Comparison of ENCODE assay signal across 1 fruit fly cellular context in the genomic region with DNA sequence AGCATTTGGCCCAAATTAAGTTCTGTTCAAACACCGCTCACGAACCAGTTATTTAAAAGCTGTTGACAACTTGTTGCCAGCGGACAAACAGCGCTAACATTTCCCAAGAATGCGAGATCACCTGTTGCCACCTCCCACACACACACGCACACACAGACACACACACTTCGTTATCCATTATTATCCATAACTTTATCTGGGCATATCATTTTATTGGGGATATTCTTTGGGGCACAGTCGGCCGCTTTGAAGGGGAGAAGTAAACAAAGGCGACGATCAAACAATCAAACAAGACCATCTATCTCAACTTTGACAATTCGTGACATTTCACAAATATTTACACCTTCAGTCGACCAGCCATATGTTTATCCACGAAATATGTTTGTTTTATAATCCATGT.
TF ChIP-seq lines count a peak whose summit lies in the region.

No protein-coding gene starts in this region.

TF ChIP-seq in whole organism, embryonic, 481 proteins besides CTCF, POLR2A, EP300 and RAD21 (continued from another document):
- no peak for TF ChIP-seq Bgb (GFP tag; IDR thresholded peaks at IDR 0.05; lab: Robert Waterston, UW; ENCODE audit: partially characterized antibody)
- TF ChIP-seq ewg (GFP tag; optimal IDR thresholded peaks at IDR 0.05; lab: Kevin White, UChicago) = no peak
- peak; percentile 26 for TF ChIP-seq CG10267 (tag; optimal IDR thresholded peaks at IDR 0.05; lab: Kevin White, UChicago)
- peak; percentile 39 for TF ChIP-seq CG14710 (tag; optimal IDR thresholded peaks at IDR 0.05; lab: Kevin White, UChicago)
- no peak for TF ChIP-seq cas (GFP tag; IDR thresholded peaks at IDR 0.05; lab: Robert Waterston, UW)
- TF ChIP-seq CG3163 (GFP tag; optimal IDR thresholded peaks at IDR 0.05; lab: Kevin White, UChicago) = no peak
- peak; percentile 25; the same call in 1 of the 2 replicates for TF ChIP-seq Atf6 (GFP tag; IDR thresholded peaks at IDR 0.05; lab: Robert Waterston, UW)
- no peak for TF ChIP-seq Hmx (GFP tag; optimal IDR thresholded peaks at IDR 0.05; lab: Kevin White, UChicago)
- peak; percentile 8 for TF ChIP-seq CG3407 (GFP tag; optimal IDR thresholded peaks at IDR 0.05; lab: Kevin White, UChicago)
- TF ChIP-seq bab2 (GFP tag; optimal IDR thresholded peaks at IDR 0.05; lab: Kevin White, UChicago) = peak; percentile 9
- peak; percentile 54 for TF ChIP-seq CG6813 (GFP tag; optimal IDR thresholded peaks at IDR 0.05; lab: Kevin White, UChicago)
- TF ChIP-seq ind (GFP tag; optimal IDR thresholded peaks at IDR 0.05; lab: Kevin White, UChicago) = no peak
- peak in 1 of 2 experiments; percentile 50 for TF ChIP-seq bsh (GFP tag; optimal IDR thresholded peaks at IDR 0.05; lab: Kevin White, UChicago)
- peak; percentile 21 for TF ChIP-seq CG5180 (GFP tag; optimal IDR thresholded peaks at IDR 0.05; lab: Kevin White, UChicago)
- peak; percentile 12; the same call in 1 of the 2 replicates for TF ChIP-seq Rfx (GFP tag; IDR thresholded peaks at IDR 0.05; lab: Robert Waterston, UW)
- TF ChIP-seq CG31365 (tag; optimal IDR thresholded peaks at IDR 0.05; lab: Kevin White, UChicago) = peak; percentile 46
- TF ChIP-seq onecut (GFP tag; IDR thresholded peaks at IDR 0.05; lab: Robert Waterston, UW) = peak; percentile 23; the same call in 1 of the 2 replicates
- no peak for TF ChIP-seq pan (optimal IDR thresholded peaks at IDR 0.05; lab: Kevin White, UChicago)
- TF ChIP-seq pan (GFP tag; optimal IDR thresholded peaks at IDR 0.05 in 1 of 2, IDR thresholded peaks at IDR 0.05 in 1 of 2) = no peak
- peak in 1 of 2 experiments; percentile 10 for TF ChIP-seq Pdp1 (GFP tag; optimal IDR thresholded peaks at IDR 0.05; lab: Kevin White, UChicago)
- TF ChIP-seq lmd (GFP tag; IDR thresholded peaks at IDR 0.05; lab: Robert Waterston, UW) = no peak
- TF ChIP-seq prd (optimal IDR thresholded peaks at IDR 0.05; lab: Kevin White, UChicago) = no peak
- TF ChIP-seq prd (GFP tag; IDR thresholded peaks at IDR 0.05; lab: Robert Waterston, UW) = no peak
- no peak for TF ChIP-seq Xbp1 (GFP tag; optimal IDR thresholded peaks at IDR 0.05; lab: Kevin White, UChicago)
- peak; percentile 2 for TF ChIP-seq CG12104 (GFP tag; optimal IDR thresholded peaks at IDR 0.05; lab: Kevin White, UChicago)
- TF ChIP-seq schlank (tag; optimal IDR thresholded peaks at IDR 0.05; lab: Kevin White, UChicago) = peak; percentile 33
- no peak for TF ChIP-seq CG8290 (GFP tag; optimal IDR thresholded peaks at IDR 0.05; lab: Kevin White, UChicago)
- peak in 1 of 2 experiments; percentile 10 for TF ChIP-seq CG8290 (tag; optimal IDR thresholded peaks at IDR 0.05; lab: Kevin White, UChicago)
- TF ChIP-seq Side (GFP tag; optimal IDR thresholded peaks at IDR 0.05; lab: Kevin White, UChicago) = peak; percentile 16
- peak; percentile 37 for TF ChIP-seq dmrt99B (tag; optimal IDR thresholded peaks at IDR 0.05; lab: Kevin White, UChicago)
- no peak for TF ChIP-seq CG18619 (GFP tag; optimal IDR thresholded peaks at IDR 0.05; lab: Kevin White, UChicago)
- peak; percentile 45 for TF ChIP-seq Blimp-1 (GFP tag; optimal IDR thresholded peaks at IDR 0.05; lab: Kevin White, UChicago)
- TF ChIP-seq CG2202 (tag; optimal IDR thresholded peaks at IDR 0.05; lab: Kevin White, UChicago) = peak; percentile 65
- TF ChIP-seq lab (GFP tag; optimal IDR thresholded peaks at IDR 0.05; lab: Kevin White, UChicago) = peak; percentile 62
- TF ChIP-seq Med (GFP tag; lab: Kevin White, UChicago) = peak; percentile 80
- 0 out of 2 replicates have a peak, but pooled peaks have one; percentile 16 for TF ChIP-seq vvl (GFP tag; IDR thresholded peaks at IDR 0.05; lab: Robert Waterston, UW)
- no peak for TF ChIP-seq D (optimal IDR thresholded peaks at IDR 0.05; lab: Kevin White, UChicago)
- TF ChIP-seq D (GFP tag; optimal IDR thresholded peaks at IDR 0.05; lab: Kevin White, UChicago) = peak; percentile 28
- no peak for TF ChIP-seq Mad (GFP tag; optimal IDR thresholded peaks at IDR 0.05; lab: Kevin White, UChicago)
- TF ChIP-seq lov (optimal IDR thresholded peaks at IDR 0.05; lab: Kevin White, UChicago) = no peak
- TF ChIP-seq lov (GFP tag; IDR thresholded peaks at IDR 0.05; lab: Robert Waterston, UW) = peak; percentile 20; the same call in 1 of the 3 replicates
- no peak for TF ChIP-seq Dfd (GFP tag; optimal IDR thresholded peaks at IDR 0.05; lab: Kevin White, UChicago)
- TF ChIP-seq CG31441 (GFP tag; IDR thresholded peaks at IDR 0.05; lab: Robert Waterston, UW) = peak; percentile 47
- peak; percentile 28 for TF ChIP-seq CG15011 (GFP tag; optimal IDR thresholded peaks at IDR 0.05; lab: Kevin White, UChicago)
- peak; percentile 62 for TF ChIP-seq CG15696 (tag; optimal IDR thresholded peaks at IDR 0.05; lab: Kevin White, UChicago)
- peak; percentile 88 for TF ChIP-seq sens (GFP tag; lab: Kevin White, UChicago)
- TF ChIP-seq CG4854 (GFP tag; optimal IDR thresholded peaks at IDR 0.05; lab: Kevin White, UChicago) = peak; percentile 7
- TF ChIP-seq CG17568 (GFP tag; optimal IDR thresholded peaks at IDR 0.05; lab: Kevin White, UChicago) = peak; percentile 16
- TF ChIP-seq chif (GFP tag; optimal IDR thresholded peaks at IDR 0.05; lab: Kevin White, UChicago) = no peak
- TF ChIP-seq CG8388 (GFP tag; optimal IDR thresholded peaks at IDR 0.05; lab: Kevin White, UChicago) = no peak
- TF ChIP-seq CG7786 (GFP tag; optimal IDR thresholded peaks at IDR 0.05; lab: Kevin White, UChicago) = peak; percentile 13
- no peak for TF ChIP-seq sd (tag; optimal IDR thresholded peaks at IDR 0.05; lab: Kevin White, UChicago)
- TF ChIP-seq scrt (GFP tag; optimal IDR thresholded peaks at IDR 0.05; lab: Kevin White, UChicago) = peak; percentile 22
- TF ChIP-seq fd3F (GFP tag; optimal IDR thresholded peaks at IDR 0.05; lab: Kevin White, UChicago) = peak; percentile 8
- peak; percentile 49 for TF ChIP-seq CG18262 (tag; optimal IDR thresholded peaks at IDR 0.05; lab: Kevin White, UChicago)
- peak; percentile 69 for TF ChIP-seq CG12769 (tag; optimal IDR thresholded peaks at IDR 0.05; lab: Kevin White, UChicago)
- no peak for TF ChIP-seq CG11456 (GFP tag; IDR thresholded peaks at IDR 0.05; lab: Robert Waterston, UW)
- no peak for TF ChIP-seq stwl (tag; optimal IDR thresholded peaks at IDR 0.05; lab: Kevin White, UChicago)
- no peak for TF ChIP-seq CG17912 (GFP tag; optimal IDR thresholded peaks at IDR 0.05; lab: Kevin White, UChicago)
- TF ChIP-seq Ssrp (tag; optimal IDR thresholded peaks at IDR 0.05; lab: Kevin White, UChicago) = no peak
- TF ChIP-seq CG11504 (tag; optimal IDR thresholded peaks at IDR 0.05; lab: Kevin White, UChicago) = peak; percentile 30
- TF ChIP-seq D19A (tag; optimal IDR thresholded peaks at IDR 0.05; lab: Kevin White, UChicago) = peak; percentile 7
- peak; percentile 27 for TF ChIP-seq CG15514 (GFP tag; optimal IDR thresholded peaks at IDR 0.05; lab: Kevin White, UChicago)
- TF ChIP-seq nerfin-1 (tag; optimal IDR thresholded peaks at IDR 0.05; lab: Kevin White, UChicago) = peak; percentile 41
- TF ChIP-seq ci (GFP tag; IDR thresholded peaks at IDR 0.05; lab: Robert Waterston, UW) = peak; percentile 44; the same call in 1 of the 3 replicates
- TF ChIP-seq HHEX (GFP tag; optimal IDR thresholded peaks at IDR 0.05; lab: Kevin White, UChicago) = peak; percentile 25
- TF ChIP-seq CG11695 (GFP tag; IDR thresholded peaks at IDR 0.05; lab: Robert Waterston, UW) = 0 out of 3 replicates have a peak, but pooled peaks have one; percentile 21
- peak; percentile 7 for TF ChIP-seq CoRest (tag; optimal IDR thresholded peaks at IDR 0.05; lab: Kevin White, UChicago)
- TF ChIP-seq CG9727 (GFP tag; optimal IDR thresholded peaks at IDR 0.05; lab: Kevin White, UChicago) = peak; percentile 12
- peak; percentile 32 for TF ChIP-seq CG33557 (GFP tag; optimal IDR thresholded peaks at IDR 0.05; lab: Kevin White, UChicago)
- TF ChIP-seq nau (GFP tag; optimal IDR thresholded peaks at IDR 0.05; lab: Kevin White, UChicago) = peak; percentile 43
- TF ChIP-seq wek (GFP tag; optimal IDR thresholded peaks at IDR 0.05; lab: Kevin White, UChicago) = peak; percentile 48
- TF ChIP-seq Fer2 (tag; optimal IDR thresholded peaks at IDR 0.05; lab: Kevin White, UChicago) = peak; percentile 15
- peak; percentile 49 for TF ChIP-seq CG18599 (GFP tag; optimal IDR thresholded peaks at IDR 0.05; lab: Kevin White, UChicago)
- no peak for TF ChIP-seq CG16813 (GFP tag; IDR thresholded peaks at IDR 0.05; lab: Robert Waterston, UW; ENCODE audit: partially characterized antibody)
- peak; percentile 51 for TF ChIP-seq CG2678 (tag; optimal IDR thresholded peaks at IDR 0.05; lab: Kevin White, UChicago)
- peak; percentile 27 for TF ChIP-seq CG10979 (tag; optimal IDR thresholded peaks at IDR 0.05; lab: Kevin White, UChicago)
- TF ChIP-seq abd-A (tag; optimal IDR thresholded peaks at IDR 0.05; lab: Kevin White, UChicago) = peak; percentile 5
- peak; percentile 67 for TF ChIP-seq Asciz (GFP tag; optimal IDR thresholded peaks at IDR 0.05; lab: Kevin White, UChicago)
- TF ChIP-seq mirr (GFP tag; optimal IDR thresholded peaks at IDR 0.05; lab: Kevin White, UChicago) = peak; percentile 33
- TF ChIP-seq CG10209 (GFP tag; optimal IDR thresholded peaks at IDR 0.05; lab: Kevin White, UChicago) = peak; percentile 44
- TF ChIP-seq CG18764 (GFP tag; optimal IDR thresholded peaks at IDR 0.05; lab: Kevin White, UChicago) = peak; percentile 20
- TF ChIP-seq so (GFP tag; IDR thresholded peaks at IDR 0.05; lab: Robert Waterston, UW) = 0 out of 3 replicates have a peak, but pooled peaks have one; percentile 23
- TF ChIP-seq CG2712 (tag; optimal IDR thresholded peaks at IDR 0.05; lab: Kevin White, UChicago) = peak; percentile 31
- TF ChIP-seq cad (GFP tag; optimal IDR thresholded peaks at IDR 0.05; lab: Kevin White, UChicago) = no peak
- peak; percentile 69 for TF ChIP-seq MTF-1 (GFP tag; optimal IDR thresholded peaks at IDR 0.05; lab: Kevin White, UChicago; ENCODE audit: borderline replicate concordance)
- peak; percentile 68 for TF ChIP-seq ATbp (GFP tag; optimal IDR thresholded peaks at IDR 0.05; lab: Kevin White, UChicago)
- peak; percentile 15 for TF ChIP-seq grn (GFP tag; optimal IDR thresholded peaks at IDR 0.05; lab: Kevin White, UChicago)
- no peak for TF ChIP-seq Nf-YC (tag; optimal IDR thresholded peaks at IDR 0.05; lab: Kevin White, UChicago)
- peak; percentile 0 for TF ChIP-seq CG4328 (GFP tag; optimal IDR thresholded peaks at IDR 0.05; lab: Kevin White, UChicago)
- TF ChIP-seq p53 (GFP tag; optimal IDR thresholded peaks at IDR 0.05; lab: Kevin White, UChicago) = peak; percentile 16
- TF ChIP-seq cg (GFP tag; optimal IDR thresholded peaks at IDR 0.05; lab: Kevin White, UChicago) = peak; percentile 24
- peak; percentile 72 for TF ChIP-seq fd64A (GFP tag; optimal IDR thresholded peaks at IDR 0.05; lab: Kevin White, UChicago)
- no peak for TF ChIP-seq rib (GFP tag; IDR thresholded peaks at IDR 0.05; lab: Robert Waterston, UW)
- TF ChIP-seq CG1233 (GFP tag; optimal IDR thresholded peaks at IDR 0.05; lab: Kevin White, UChicago) = peak; percentile 31
- TF ChIP-seq Sox100B (GFP tag; optimal IDR thresholded peaks at IDR 0.05; lab: Kevin White, UChicago) = peak; percentile 31
- peak; percentile 56 for TF ChIP-seq CG6254 (GFP tag; optimal IDR thresholded peaks at IDR 0.05; lab: Kevin White, UChicago)
- peak; percentile 47 for TF ChIP-seq CG12071 (GFP tag; optimal IDR thresholded peaks at IDR 0.05; lab: Kevin White, UChicago)
TF ChIP-seq in whole organism, embryonic: peak in this region for 87.
